Worm (Caenorhabditis elegans): ENCODE measurements around the gene T09A5.4.

- TF ChIP-seq ama-1 (optimal IDR thresholded peaks at IDR 0.05) = no peak
- TF ChIP-seq irx-1 (tag; optimal IDR thresholded peaks at IDR 0.05) = no peak
- no peak for TF ChIP-seq efl-1 (optimal IDR thresholded peaks at IDR 0.05)
- TF ChIP-seq efl-1 (GFP tag; optimal IDR thresholded peaks at IDR 0.05 in 1 of 2) = no peak
- TF ChIP-seq fos-1 (tag; optimal IDR thresholded peaks at IDR 0.05) = no peak
- no peak for TF ChIP-seq Y116A8C.19 (tag; optimal IDR thresholded peaks at IDR 0.05; ENCODE audit: borderline replicate concordance)
- no peak for TF ChIP-seq lin-15B (tag; optimal IDR thresholded peaks at IDR 0.05)
- TF ChIP-seq zag-1 (tag; optimal IDR thresholded peaks at IDR 0.05) = no peak
- TF ChIP-seq ceh-8 (GFP tag; optimal IDR thresholded peaks at IDR 0.05) = no peak
- TF ChIP-seq nhr-28 (tag; optimal IDR thresholded peaks at IDR 0.05) = no peak
- TF ChIP-seq nhr-237 (tag; optimal IDR thresholded peaks at IDR 0.05) = no peak
- TF ChIP-seq nhr-12 (tag; optimal IDR thresholded peaks at IDR 0.05) = no peak
These were observed 16.4 kb upstream of the T09A5.4 start for ce11 chrII:7829616-7830015.
